Fruit fly (Drosophila melanogaster): ENCODE measurements around the gene CG14391.

Gene CG14391

dm6 chr3R:12653511-12654252 lies 41.0 kb downstream of the CG14391 start (continued):
- TF ChIP-seq CG7556 (GFP tag; optimal IDR thresholded peaks at IDR 0.05), result peak; percentile 85
- TF ChIP-seq CG4730 (GFP tag; IDR thresholded peaks at IDR 0.05), result peak; percentile 73
- no peak for TF ChIP-seq CG1832 (GFP tag; optimal IDR thresholded peaks at IDR 0.05)
- TF ChIP-seq tin (GFP tag; optimal IDR thresholded peaks at IDR 0.05), result peak; percentile 74
- no peak for TF ChIP-seq CG31388 (GFP tag; optimal IDR thresholded peaks at IDR 0.05)
- peak; percentile 70 for TF ChIP-seq CG2875 (GFP tag; optimal IDR thresholded peaks at IDR 0.05)
- TF ChIP-seq Sry-β (GFP tag; optimal IDR thresholded peaks at IDR 0.05), result no peak
- TF ChIP-seq crp (GFP tag; optimal IDR thresholded peaks at IDR 0.05), result peak in 1 of 2 experiments; percentile 49
- TF ChIP-seq peb (GFP tag; IDR thresholded peaks at IDR 0.05), result peak; percentile 54; the same call in 1 of the 2 replicates
- peak; percentile 39 for TF ChIP-seq GATAe (GFP tag; conservative IDR thresholded peaks at IDR 0.05)
- no peak for TF ChIP-seq CG16779 (GFP tag; IDR thresholded peaks at IDR 0.05)
- no peak for TF ChIP-seq chinmo (GFP tag; IDR thresholded peaks at IDR 0.05; ENCODE audit: partially characterized antibody)
- TF ChIP-seq D19A (tag; optimal IDR thresholded peaks at IDR 0.05), result peak; percentile 68
- peak; percentile 55; the same call in 1 of the 2 replicates for TF ChIP-seq dati (GFP tag; IDR thresholded peaks at IDR 0.05)
- peak; percentile 84 for TF ChIP-seq Asciz (GFP tag; optimal IDR thresholded peaks at IDR 0.05)
- peak; percentile 58 for TF ChIP-seq CG1602 (GFP tag; optimal IDR thresholded peaks at IDR 0.05)
- peak; percentile 77 for TF ChIP-seq croc (GFP tag; conservative IDR thresholded peaks at IDR 0.05)
- peak; percentile 86 for TF ChIP-seq ttk (GFP tag; IDR thresholded peaks at IDR 0.05)
- no peak for TF ChIP-seq unc-4 (GFP tag; IDR thresholded peaks at IDR 0.05; ENCODE audit: partially characterized antibody)
- TF ChIP-seq CG17361 (GFP tag; IDR thresholded peaks at IDR 0.05), result peak; percentile 92
- TF ChIP-seq Nf-YA (GFP tag; IDR thresholded peaks at IDR 0.05), result peak; percentile 65
- TF ChIP-seq CG3847 (GFP tag; IDR thresholded peaks at IDR 0.05), result peak; percentile 78
- no peak for TF ChIP-seq Doc3 (GFP tag; IDR thresholded peaks at IDR 0.05; ENCODE audit: partially characterized antibody)
- TF ChIP-seq Gug (GFP tag; IDR thresholded peaks at IDR 0.05), result peak; percentile 81
- peak; percentile 82 for TF ChIP-seq CG18619 (GFP tag; optimal IDR thresholded peaks at IDR 0.05)
- TF ChIP-seq CG14441 (GFP tag; IDR thresholded peaks at IDR 0.05), result peak; percentile 87
- TF ChIP-seq Kr (GFP tag; optimal IDR thresholded peaks at IDR 0.05), result no peak
- TF ChIP-seq Atf3 (GFP tag; optimal IDR thresholded peaks at IDR 0.05), result peak; percentile 63
- peak; percentile 6 for TF ChIP-seq da (GFP tag; optimal IDR thresholded peaks at IDR 0.05)
- TF ChIP-seq Lim3 (GFP tag; IDR thresholded peaks at IDR 0.05), result peak; percentile 67
- peak; percentile 88 for TF ChIP-seq CG15269 (tag; optimal IDR thresholded peaks at IDR 0.05)
- peak; percentile 60 for TF ChIP-seq CG6654 (GFP tag; optimal IDR thresholded peaks at IDR 0.05)
- TF ChIP-seq CG32532 (GFP tag; IDR thresholded peaks at IDR 0.05), result peak; percentile 77
- TF ChIP-seq CG9932 (GFP tag; IDR thresholded peaks at IDR 0.05), result peak; percentile 76
- peak; percentile 85 for TF ChIP-seq bcd (GFP tag; optimal IDR thresholded peaks at IDR 0.05)
- TF ChIP-seq CG10366 (GFP tag; IDR thresholded peaks at IDR 0.05), result peak; percentile 81
- no peak for TF ChIP-seq nom (GFP tag; optimal IDR thresholded peaks at IDR 0.05)
- peak; percentile 89 for TF ChIP-seq gem (tag; optimal IDR thresholded peaks at IDR 0.05)
- peak; percentile 56 for TF ChIP-seq CG4282 (GFP tag; optimal IDR thresholded peaks at IDR 0.05)
- TF ChIP-seq CG31224 (GFP tag; IDR thresholded peaks at IDR 0.05), result peak; percentile 70
- peak; percentile 53 for TF ChIP-seq Max (GFP tag; optimal IDR thresholded peaks at IDR 0.05)
- no peak for TF ChIP-seq CG42726 (GFP tag; IDR thresholded peaks at IDR 0.05; ENCODE audit: partially characterized antibody)
- TF ChIP-seq CG13624 (GFP tag; optimal IDR thresholded peaks at IDR 0.05), result peak; percentile 77
- peak; percentile 85 for TF ChIP-seq CG11723 (GFP tag; optimal IDR thresholded peaks at IDR 0.05)
- peak; percentile 64; the same call in 1 of the 2 replicates for TF ChIP-seq klu (GFP tag; IDR thresholded peaks at IDR 0.05)
- TF ChIP-seq CG4328 (GFP tag; optimal IDR thresholded peaks at IDR 0.05), result peak; percentile 49
- no peak for TF ChIP-seq CG7987 (GFP tag; optimal IDR thresholded peaks at IDR 0.05)
- peak; percentile 72 for TF ChIP-seq tx (GFP tag; optimal IDR thresholded peaks at IDR 0.05)
- TF ChIP-seq cg (GFP tag; optimal IDR thresholded peaks at IDR 0.05), result no peak
